Fruit fly (Drosophila melanogaster) whole organism, embryonic: ENCODE measurements around the gene Pex11c.

Experiments
- BEAF-32 ChIP-seq: fragments of 200-800 bp; sonication (Bioruptor generic); optimal IDR thresholded peaks from 3 replicates; lab custom pipeline; 2017; ENCODE audit warnings: missing biosample characterization, missing genetic modification characterization, mild to moderate bottlenecking, moderate library complexity, missing genetic modification reagents
- CG14050 ChIP-seq: fragments of 200-800 bp; sonication (Bioruptor generic); IDR thresholded peaks from 3 replicates; pipeline ENCODE4 v1.3.6; 2022; ENCODE audit warnings: missing biosample characterization, missing genetic modification characterization
- CG2120 ChIP-seq: fragments of 200-800 bp; sonication (Bioruptor generic); optimal IDR thresholded peaks from 3 replicates; lab custom pipeline; 2016; ENCODE audit warnings: missing biosample characterization, missing genetic modification characterization
- CG2202 ChIP-seq: fragments of 200-800 bp; sonication (Bioruptor generic); optimal IDR thresholded peaks from 2 replicates; lab custom pipeline; 2018; ENCODE audit warnings: missing biosample characterization, mild to moderate bottlenecking, missing genetic modification characterization
- CG7556 ChIP-seq: fragments of 200-800 bp; sonication (Bioruptor generic); optimal IDR thresholded peaks from 2 replicates; lab custom pipeline; 2017; ENCODE audit warnings: missing biosample characterization, mild to moderate bottlenecking, missing genetic modification characterization
- CG8478 ChIP-seq: fragments of >200 bp; optimal IDR thresholded peaks from 2 replicates; lab custom pipeline; 2018
- CG9797 ChIP-seq: fragments of 200-800 bp; sonication (Bioruptor generic); optimal IDR thresholded peaks from 3 replicates; lab custom pipeline; 2018; ENCODE audit warnings: missing biosample characterization, mild to moderate bottlenecking, missing genetic modification characterization
- Sox102F ChIP-seq: fragments of 200-800 bp; sonication (Bioruptor generic); optimal IDR thresholded peaks from 2 replicates; lab custom pipeline; 2018; ENCODE audit warnings: missing biosample characterization, mild to moderate bottlenecking, missing genetic modification characterization, moderate library complexity
- Tbp ChIP-seq: fragments of >200 bp; optimal IDR thresholded peaks from 2 replicates; lab custom pipeline; 2018; ENCODE audit warnings: missing biosample characterization, missing genetic modification characterization
- gsb ChIP-seq: fragments of 200-800 bp; sonication (Bioruptor generic); IDR thresholded peaks from 2 replicates; pipeline ENCODE4 v1.3.6; 2022; ENCODE audit warnings: missing biosample characterization, missing genetic modification characterization
- pnt ChIP-seq: fragments of 200-800 bp; sonication (Bioruptor generic); optimal IDR thresholded peaks from 3 replicates; lab custom pipeline; 2016; ENCODE audit warnings: missing biosample characterization, missing genetic modification characterization

DNA sequence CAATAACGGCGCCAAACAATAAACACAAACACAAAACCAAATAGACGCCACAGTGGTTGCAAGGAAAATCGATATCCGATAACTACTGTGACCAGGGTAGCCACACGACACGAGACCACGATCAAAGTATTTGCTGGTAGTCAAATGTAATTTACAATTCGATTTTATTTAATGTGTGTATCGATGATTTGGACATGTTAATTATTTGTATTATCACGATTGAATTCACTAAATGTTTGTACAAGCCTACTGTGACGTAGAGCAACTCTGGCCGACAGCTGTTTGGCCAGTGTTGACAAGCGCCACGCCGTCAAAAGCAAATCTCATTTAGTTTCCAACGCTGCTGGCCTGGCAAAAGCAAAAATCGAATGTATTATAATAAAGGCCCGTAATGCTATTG, 6.9 kb upstream of the Pex11c start, which contains the start of the genes Rad60 and EloA:
- TF ChIP-seq BEAF-32 (peak; percentile 63), CG2202 (tag; lab: Kevin White, UChicago) (peak; percentile 52), CG2120 (GFP tag; lab: Kevin White, UChicago) (peak; percentile 90), CG9797 (GFP tag; lab: Kevin White, UChicago) (peak; percentile 51), CG14050 (GFP tag; lab: Robert Waterston, UW) (no peak; the same call in 2 of the 3 replicates), gsb (GFP tag; lab: Robert Waterston, UW) (no peak), CG8478 (lab: Kevin White, UChicago) (no peak), Sox102F (GFP tag; lab: Kevin White, UChicago) (peak; percentile 75), CG7556 (GFP tag; lab: Kevin White, UChicago) (peak; percentile 67), pnt (GFP tag; lab: Kevin White, UChicago) (peak; percentile 72), Tbp (GFP tag; lab: Kevin White, UChicago) (peak; percentile 82)
